Fruit fly (Drosophila melanogaster) whole organism, embryonic: ENCODE data around the gene Ssu72.

Experiments
- Asciz ChIP-seq: fragments of 200-800 bp; sonication (Bioruptor generic); optimal IDR thresholded peaks from 2 replicates; lab custom pipeline; 2017; ENCODE audit warnings: missing biosample characterization, mild to moderate bottlenecking, missing genetic modification characterization, missing genetic modification reagents
- Atf3 ChIP-seq: fragments of 200-800 bp; sonication (Bioruptor generic); optimal IDR thresholded peaks from 3 replicates; lab custom pipeline; 2016; ENCODE audit warnings: missing biosample characterization, missing genetic modification characterization
- C15 ChIP-seq: fragments of 200-800 bp; sonication (Bioruptor generic); IDR thresholded peaks from 3 replicates; pipeline ENCODE4 v1.3.6; 2022; ENCODE audit warnings: missing biosample characterization, missing genetic modification characterization
- CG10274 ChIP-seq: fragments of 200-800 bp; sonication (Bioruptor generic); optimal IDR thresholded peaks from 3 replicates; lab custom pipeline; 2017; ENCODE audit warnings: missing biosample characterization, mild to moderate bottlenecking, missing genetic modification characterization
- CG10431 ChIP-seq: fragments of 200-800 bp; sonication (Bioruptor generic); optimal IDR thresholded peaks from 3 replicates; lab custom pipeline; 2018; ENCODE audit warnings: missing biosample characterization, mild to moderate bottlenecking, missing genetic modification characterization
- CG10543 ChIP-seq: fragments of 200-800 bp; sonication (Bioruptor generic); optimal IDR thresholded peaks from 3 replicates; lab custom pipeline; 2017; ENCODE audit warnings: missing biosample characterization, mild to moderate bottlenecking, missing genetic modification characterization, moderate library complexity
- CG10979 ChIP-seq: fragments of 200-800 bp; sonication (Bioruptor generic); optimal IDR thresholded peaks from 2 replicates; lab custom pipeline; 2018; ENCODE audit warnings: missing biosample characterization, mild to moderate bottlenecking, missing genetic modification characterization, moderate library complexity
- CG11560 ChIP-seq: fragments of 200-800 bp; sonication (Bioruptor generic); IDR thresholded peaks from 3 replicates; pipeline ENCODE4 v1.3.6; 2022; ENCODE audit warnings: missing biosample characterization, missing genetic modification characterization
- CG11696 ChIP-seq: fragments of 200-800 bp; sonication (Bioruptor generic); IDR thresholded peaks from 2 replicates; pipeline ENCODE4 v1.3.6; 2022; ENCODE audit warnings: missing biosample characterization, missing genetic modification characterization
- CG13894 ChIP-seq: fragments of 200-800 bp; sonication (Bioruptor generic); optimal IDR thresholded peaks from 3 replicates; lab custom pipeline; 2018; ENCODE audit warnings: missing biosample characterization, mild to moderate bottlenecking, missing genetic modification characterization, moderate library complexity
- CG1529 ChIP-seq: fragments of 200-800 bp; sonication (Bioruptor generic); optimal IDR thresholded peaks from 3 replicates; lab custom pipeline; 2018; ENCODE audit warnings: missing biosample characterization, missing genetic modification characterization
- CG15696 ChIP-seq: fragments of 200-800 bp; sonication (Bioruptor generic); optimal IDR thresholded peaks from 2 replicates; lab custom pipeline; 2019; ENCODE audit warnings: missing biosample characterization, mild to moderate bottlenecking, missing genetic modification characterization, moderate library complexity
- CG17186 ChIP-seq: fragments of 200-800 bp; sonication (Bioruptor generic); optimal IDR thresholded peaks from 3 replicates; lab custom pipeline; 2017; ENCODE audit warnings: missing biosample characterization, missing genetic modification reagents, missing genetic modification characterization
- CG2889 ChIP-seq: fragments of 200-800 bp; sonication (Bioruptor generic); IDR thresholded peaks from 3 replicates; pipeline ENCODE4 v1.3.6; 2022; ENCODE audit warnings: missing biosample characterization, missing genetic modification characterization
- CG30403 ChIP-seq: fragments of 200-800 bp; sonication (Bioruptor generic); optimal IDR thresholded peaks from 3 replicates; lab custom pipeline; 2016; ENCODE audit warnings: missing biosample characterization, missing genetic modification characterization
- CG34224 ChIP-seq: fragments of 200-800 bp; sonication (Bioruptor generic); IDR thresholded peaks from 3 replicates; pipeline ENCODE4 v1.3.6; 2022; ENCODE audit warnings: missing biosample characterization, missing genetic modification characterization; ENCODE audit not compliant: partially characterized antibody
- CG3726 ChIP-seq: fragments of 200-800 bp; sonication (Bioruptor generic); IDR thresholded peaks from 3 replicates; pipeline ENCODE4, ENCODE4 v1.3.6; 2022; ENCODE audit warnings: missing biosample characterization, missing genetic modification characterization
- CG6654 ChIP-seq: fragments of 200-800 bp; sonication (Bioruptor generic); optimal IDR thresholded peaks from 2 replicates; lab custom pipeline; 2017; ENCODE audit warnings: missing biosample characterization, mild to moderate bottlenecking, missing genetic modification characterization
- CG6765 ChIP-seq: fragments of 200-800 bp; sonication (Bioruptor generic); optimal IDR thresholded peaks from 3 replicates; lab custom pipeline; 2017; ENCODE audit warnings: missing biosample characterization, mild to moderate bottlenecking, missing genetic modification characterization
- CG7928 ChIP-seq: fragments of 200-800 bp; sonication (Bioruptor generic); optimal IDR thresholded peaks from 2 replicates; lab custom pipeline; 2017; ENCODE audit warnings: missing biosample characterization, mild to moderate bottlenecking, missing genetic modification characterization
- CG9727 ChIP-seq: fragments of 200-800 bp; sonication (Bioruptor generic); optimal IDR thresholded peaks from 3 replicates; lab custom pipeline; 2017; ENCODE audit warnings: missing biosample characterization, mild to moderate bottlenecking, missing genetic modification characterization
- CG9932 ChIP-seq: fragments of 200-800 bp; sonication (Bioruptor generic); IDR thresholded peaks from 2 replicates; pipeline ENCODE4 v1.3.6; 2022; ENCODE audit warnings: missing biosample characterization, missing genetic modification characterization
- HLH3B ChIP-seq: fragments of 200-800 bp; sonication (Bioruptor generic); IDR thresholded peaks from 2 replicates; pipeline ENCODE4 v1.3.6; 2022; ENCODE audit warnings: missing biosample characterization, missing genetic modification characterization
- HLHmδ ChIP-seq: fragments of 200-800 bp; sonication (Bioruptor generic); optimal IDR thresholded peaks from 2 replicates; lab custom pipeline; 2018; ENCODE audit warnings: missing biosample characterization, mild to moderate bottlenecking, missing genetic modification characterization, moderate library complexity
- Hand ChIP-seq: fragments of 200-800 bp; sonication (Bioruptor generic); optimal IDR thresholded peaks from 2 replicates; lab custom pipeline; 2017; ENCODE audit warnings: mild to moderate bottlenecking, missing biosample characterization, missing genetic modification reagents, missing genetic modification characterization
- MBD-R2 ChIP-seq: fragments of 200-800 bp; sonication (Bioruptor generic); IDR thresholded peaks from 2 replicates; pipeline ENCODE4 v1.3.6; 2022; ENCODE audit warnings: missing biosample characterization, missing genetic modification characterization
- NFAT ChIP-seq: fragments of 200-800 bp; sonication (Bioruptor generic); IDR thresholded peaks from 2 replicates; pipeline ENCODE4 v1.3.6; 2022; ENCODE audit warnings: missing biosample characterization, missing genetic modification characterization
- Scr ChIP-seq: fragments of 200-800 bp; sonication (Bioruptor generic); IDR thresholded peaks from 2 replicates; pipeline ENCODE4 v1.3.6; 2022; ENCODE audit warnings: missing biosample characterization, missing genetic modification characterization; ENCODE audit not compliant: partially characterized antibody
- Stat92E ChIP-seq, 3 experiments: fragments of >200 bp in 2 of 3; fragments of 200-800 bp in 1 of 3; sonication (Bioruptor generic) in 1 of 3; optimal IDR thresholded peaks; 2 replicates each; lab custom pipeline; 2017 to 2019; ENCODE audit warnings: missing biosample characterization in 3 of 3, missing genetic modification characterization in 3 of 3, mild to moderate bottlenecking in 1 of 3, moderate library complexity in 1 of 3
- YL-1 ChIP-seq: fragments of 200-800 bp; sonication (Bioruptor generic); optimal IDR thresholded peaks from 3 replicates; lab custom pipeline; 2017; ENCODE audit warnings: missing biosample characterization, mild to moderate bottlenecking, missing genetic modification characterization
- ase ChIP-seq: fragments of 200-800 bp; sonication (Bioruptor generic); IDR thresholded peaks from 3 replicates; pipeline ENCODE4 v1.3.6; 2022; ENCODE audit warnings: missing biosample characterization, missing genetic modification characterization
- az2 ChIP-seq: fragments of 200-800 bp; sonication (Bioruptor generic); optimal IDR thresholded peaks from 3 replicates; lab custom pipeline; 2016; ENCODE audit warnings: missing biosample characterization, missing genetic modification characterization
- caup ChIP-seq: fragments of 200-800 bp; sonication (Bioruptor generic); optimal IDR thresholded peaks from 3 replicates; lab custom pipeline; 2017; ENCODE audit warnings: missing biosample characterization, mild to moderate bottlenecking, missing genetic modification characterization, moderate library complexity; ENCODE audit not compliant: severe bottlenecking
- crol ChIP-seq: fragments of 200-800 bp; sonication (Bioruptor generic); IDR thresholded peaks from 2 replicates; pipeline ENCODE4 v1.3.6; 2022; ENCODE audit warnings: missing biosample characterization, missing genetic modification characterization
- dan ChIP-seq: fragments of 200-800 bp; sonication (Bioruptor generic); IDR thresholded peaks from 2 replicates; pipeline ENCODE4 v1.3.6; 2022; ENCODE audit warnings: missing biosample characterization, missing genetic modification characterization
- jigr1 ChIP-seq: fragments of 200-800 bp; sonication (Bioruptor generic); IDR thresholded peaks from 3 replicates; pipeline ENCODE4 v1.3.6; 2022; ENCODE audit warnings: missing biosample characterization, missing genetic modification characterization
- jing ChIP-seq: fragments of 200-800 bp; sonication (Bioruptor generic); optimal IDR thresholded peaks from 2 replicates; lab custom pipeline; 2018; ENCODE audit warnings: missing biosample characterization, mild to moderate bottlenecking, missing genetic modification characterization
- ken ChIP-seq: fragments of 200-800 bp; sonication (Bioruptor generic); IDR thresholded peaks from 3 replicates; pipeline ENCODE4 v1.3.6; 2022; ENCODE audit warnings: missing biosample characterization, missing genetic modification characterization
- lov ChIP-seq, 2 experiments: fragments of 200-800 bp in 1 of 2; fragments of >200 bp in 1 of 2; sonication (Bioruptor generic) in 1 of 2; IDR thresholded peaks in 1 of 2; optimal IDR thresholded peaks in 1 of 2; 2 replicates in 1 of 2; 3 replicates in 1 of 2; pipeline versions ENCODE4 v1.3.6 to Lab custom; 2017 to 2022; ENCODE audit warnings: missing biosample characterization in 1 of 2, missing genetic modification characterization in 1 of 2
- otp ChIP-seq: fragments of 200-800 bp; sonication (Bioruptor generic); IDR thresholded peaks from 3 replicates; pipeline ENCODE4, ENCODE4 v1.3.6; 2022; ENCODE audit warnings: missing biosample characterization, missing genetic modification characterization
- sens ChIP-seq: fragments of 200-800 bp; sonication (Bioruptor generic); peaks from one replicate; lab custom pipeline; 2016; ENCODE audit warnings: missing biosample characterization, missing genetic modification characterization
- ssp ChIP-seq: fragments of 200-800 bp; sonication (Bioruptor generic); IDR thresholded peaks from 2 replicates; pipeline ENCODE4 v1.3.6; 2022; ENCODE audit warnings: missing biosample characterization, missing genetic modification characterization
- stc ChIP-seq: fragments of 200-800 bp; sonication (Bioruptor generic); IDR thresholded peaks from 2 replicates; pipeline ENCODE4 v1.3.6; 2022; ENCODE audit warnings: missing biosample characterization, missing genetic modification characterization
- sug ChIP-seq: fragments of 200-800 bp; optimal IDR thresholded peaks from 2 replicates; lab custom pipeline; 2019; ENCODE audit warnings: missing biosample characterization, mild to moderate bottlenecking, missing genetic modification characterization, moderate library complexity
- trh ChIP-seq: fragments of 200-800 bp; sonication (Bioruptor generic); optimal IDR thresholded peaks from 2 replicates; lab custom pipeline; 2016; ENCODE audit warnings: missing biosample characterization, missing genetic modification characterization
- twi ChIP-seq: fragments of 200-800 bp; optimal IDR thresholded peaks from 2 replicates; lab custom pipeline; 2019; ENCODE audit warnings: missing biosample characterization, mild to moderate bottlenecking, missing genetic modification characterization, moderate library complexity
- vfl ChIP-seq: fragments of 200-800 bp; sonication (Bioruptor generic); optimal IDR thresholded peaks from 2 replicates; lab custom pipeline; 2016; ENCODE audit warnings: missing biosample characterization, missing genetic modification characterization
- vvl ChIP-seq: fragments of 200-800 bp; sonication (Bioruptor generic); IDR thresholded peaks from 2 replicates; pipeline ENCODE4 v1.3.6; 2022; ENCODE audit warnings: missing biosample characterization, missing genetic modification characterization
- z ChIP-seq: fragments of 200-800 bp; sonication (Bioruptor generic); IDR thresholded peaks from 3 replicates; pipeline ENCODE4 v1.3.6; 2022; ENCODE audit warnings: missing biosample characterization, missing genetic modification characterization
- zfh2 ChIP-seq: fragments of 200-800 bp; sonication (Bioruptor generic); optimal IDR thresholded peaks from 2 replicates; lab custom pipeline; 2016; ENCODE audit warnings: missing biosample characterization, missing genetic modification characterization

The Ssu72 gene

dm6 chrX:19665684-19666141, 1.4 kb downstream of the Ssu72 start (continued):
- no peak for TF ChIP-seq twi
- TF ChIP-seq MBD-R2 = 0 out of 2 replicates have a peak, but pooled peaks have one; percentile 23
- no peak for TF ChIP-seq CG6654
- TF ChIP-seq C15 (GFP tag; lab: Robert Waterston, UW) = no peak
- TF ChIP-seq CG10543 = no peak
- peak; percentile 30 for TF ChIP-seq CG30403 (GFP tag; lab: Kevin White, UChicago)
- 0 out of 2 replicates have a peak, but pooled peaks have one; percentile 39 for TF ChIP-seq HLH3B (GFP tag; lab: Robert Waterston, UW)
- TF ChIP-seq caup (GFP tag; lab: Kevin White, UChicago) = no peak
- peak; percentile 40 for TF ChIP-seq zfh2 (GFP tag; lab: Kevin White, UChicago)
- peak; percentile 30; the same call in 1 of the 3 replicates for TF ChIP-seq ken (GFP tag; lab: Robert Waterston, UW)
- TF ChIP-seq CG11560 (tag; lab: Robert Waterston, UW) = 0 out of 3 replicates have a peak, but pooled peaks have one; percentile 43
- no peak for TF ChIP-seq CG6765
- TF ChIP-seq CG15696 (tag; lab: Kevin White, UChicago) = no peak
- TF ChIP-seq sug = peak; percentile 86
- TF ChIP-seq trh = no peak
- no peak for TF ChIP-seq CG10979
- TF ChIP-seq NFAT (GFP tag; lab: Robert Waterston, UW) = peak; percentile 85
- TF ChIP-seq dan (GFP tag; lab: Robert Waterston, UW) = no peak
- TF ChIP-seq Stat92E (GFP tag; optimal IDR thresholded peaks at IDR 0.05; lab: Kevin White, UChicago) = no peak
- TF ChIP-seq CG2889 (GFP tag; lab: Robert Waterston, UW) = peak; percentile 63; the same call in 1 of the 3 replicates
- TF ChIP-seq Scr (GFP tag; lab: Robert Waterston, UW) = peak; percentile 42; the same call in 1 of the 2 replicates
- no peak for TF ChIP-seq stc (GFP tag; lab: Robert Waterston, UW)
- TF ChIP-seq ase (GFP tag; lab: Robert Waterston, UW) = no peak
- TF ChIP-seq CG34224 (GFP tag; lab: Robert Waterston, UW) = no peak
- 0 out of 2 replicates have a peak, but pooled peaks have one; percentile 18 for TF ChIP-seq ssp (GFP tag; lab: Robert Waterston, UW)
- no peak for TF ChIP-seq jing (GFP tag; lab: Kevin White, UChicago)
- no peak for TF ChIP-seq YL-1 (GFP tag; lab: Kevin White, UChicago)
- TF ChIP-seq crol (GFP tag; lab: Robert Waterston, UW) = no peak
- TF ChIP-seq Asciz (GFP tag; lab: Kevin White, UChicago) = no peak
- TF ChIP-seq Hand (GFP tag; lab: Kevin White, UChicago) = no peak
- TF ChIP-seq CG11696 (GFP tag; lab: Robert Waterston, UW) = no peak
- no peak for TF ChIP-seq CG7928 (GFP tag; lab: Kevin White, UChicago)
- no peak for TF ChIP-seq CG17186 (GFP tag; lab: Kevin White, UChicago)
- peak; percentile 59; the same call in 1 of the 2 replicates for TF ChIP-seq vvl (GFP tag; lab: Robert Waterston, UW)
- TF ChIP-seq vfl (GFP tag; lab: Kevin White, UChicago) = no peak
- TF ChIP-seq lov (optimal IDR thresholded peaks at IDR 0.05; lab: Kevin White, UChicago) = no peak
- no peak for TF ChIP-seq lov (GFP tag; IDR thresholded peaks at IDR 0.05; lab: Robert Waterston, UW)
- TF ChIP-seq CG10431 (GFP tag; lab: Kevin White, UChicago) = no peak
- TF ChIP-seq z (GFP tag; lab: Robert Waterston, UW) = no peak
- no peak for TF ChIP-seq CG13894
- TF ChIP-seq CG1529 (GFP tag; lab: Kevin White, UChicago) = no peak
- TF ChIP-seq CG9727 (GFP tag; lab: Kevin White, UChicago) = no peak
- TF ChIP-seq Atf3 (GFP tag; lab: Kevin White, UChicago) = no peak
- TF ChIP-seq az2 (GFP tag; lab: Kevin White, UChicago) = peak; percentile 7
- no peak for TF ChIP-seq jigr1
- no peak for TF ChIP-seq HLHmδ
- 0 out of 3 replicates have a peak, but pooled peaks have one; percentile 39 for TF ChIP-seq CG3726
- 0 out of 3 replicates have a peak, but pooled peaks have one; percentile 22 for TF ChIP-seq otp (GFP tag; lab: Robert Waterston, UW)
- TF ChIP-seq CG10274 (GFP tag; lab: Kevin White, UChicago) = no peak
- peak; percentile 84 for TF ChIP-seq CG9932 (GFP tag; lab: Robert Waterston, UW)
- TF ChIP-seq sens (GFP tag; lab: Kevin White, UChicago) = peak; percentile 75
